Worm (Caenorhabditis elegans): ENCODE results near the gene F25G6.1.

F25G6.1 gene

ce11 chrV:8603272-8603671, 28.4 kb downstream of the F25G6.1 start, which contains the start of gene F41E6.5:
Gene F41E6.5 (plus strand): TSS chrV:8603480.
- no peak for TF ChIP-seq pros-1 (tag; optimal IDR thresholded peaks at IDR 0.05)
- peak; percentile 65 for TF ChIP-seq elt-2 (tag; optimal IDR thresholded peaks at IDR 0.05)

- TF ChIP-seq K02D7.2 (tag; optimal IDR thresholded peaks at IDR 0.05): no peak
- no peak for TF ChIP-seq unc-3 (GFP tag; conservative IDR thresholded peaks at IDR 0.05)
- peak; percentile 4 for TF ChIP-seq unc-3 (tag; optimal IDR thresholded peaks at IDR 0.05)
- peak; percentile 69 for TF ChIP-seq ceh-34 (tag; optimal IDR thresholded peaks at IDR 0.05)
- TF ChIP-seq ceh-22 (tag; optimal IDR thresholded peaks at IDR 0.05): no peak
- TF ChIP-seq unc-55 (GFP tag; optimal IDR thresholded peaks at IDR 0.05): peak; percentile 61
- no peak for TF ChIP-seq elt-4 (tag; optimal IDR thresholded peaks at IDR 0.05)
- no peak for TF ChIP-seq pros-1 (tag; optimal IDR thresholded peaks at IDR 0.05)
- peak; percentile 76 for TF ChIP-seq tbx-2 (tag; optimal IDR thresholded peaks at IDR 0.05)
- no peak for TF ChIP-seq zip-5 (tag; optimal IDR thresholded peaks at IDR 0.05)
- TF ChIP-seq hlh-13 (GFP tag; optimal IDR thresholded peaks at IDR 0.05): no peak
- no peak for TF ChIP-seq ttx-3 (tag; optimal IDR thresholded peaks at IDR 0.05)
- no peak for TF ChIP-seq eyg-1 (tag; optimal IDR thresholded peaks at IDR 0.05)
- peak; percentile 32 for TF ChIP-seq sdc-2 (tag; optimal IDR thresholded peaks at IDR 0.05)
- TF ChIP-seq elt-2 (tag; optimal IDR thresholded peaks at IDR 0.05): peak; percentile 80
- peak; percentile 72 for TF ChIP-seq ref-2 (tag; optimal IDR thresholded peaks at IDR 0.05)
- no peak for TF ChIP-seq pag-3 (tag; optimal IDR thresholded peaks at IDR 0.05; ENCODE audit: borderline replicate concordance)
- TF ChIP-seq ceh-2 (tag; optimal IDR thresholded peaks at IDR 0.05): peak; percentile 13
- TF ChIP-seq nhr-11 (tag; optimal IDR thresholded peaks at IDR 0.05): no peak
- peak; percentile 59 for TF ChIP-seq hlh-30 (tag; optimal IDR thresholded peaks at IDR 0.05; ENCODE audit: insufficient read depth)
- TF ChIP-seq ceh-24 (tag; optimal IDR thresholded peaks at IDR 0.05): no peak
- no peak for TF ChIP-seq lim-6 (tag; optimal IDR thresholded peaks at IDR 0.05)
- no peak for TF ChIP-seq nhr-232 (tag; optimal IDR thresholded peaks at IDR 0.05)
- peak; percentile 58 for TF ChIP-seq rnt-1 (tag; optimal IDR thresholded peaks at IDR 0.05)
- no peak for TF ChIP-seq hlh-8 (tag; optimal IDR thresholded peaks at IDR 0.05)
- peak; percentile 9 for TF ChIP-seq unc-86 (tag; optimal IDR thresholded peaks at IDR 0.05)
- TF ChIP-seq ceh-6 (GFP tag; optimal IDR thresholded peaks at IDR 0.05): no peak
- TF ChIP-seq ceh-18 (tag; optimal IDR thresholded peaks at IDR 0.05): peak; percentile 89
- TF ChIP-seq syd-9 (tag; optimal IDR thresholded peaks at IDR 0.05): no peak
- TF ChIP-seq pax-1 (tag; optimal IDR thresholded peaks at IDR 0.05): peak; percentile 9
- no peak for TF ChIP-seq fkh-10 (GFP tag; optimal IDR thresholded peaks at IDR 0.05)
- TF ChIP-seq pat-9 (tag; optimal IDR thresholded peaks at IDR 0.05): no peak
- peak; percentile 90 for TF ChIP-seq nfya-1 (tag; optimal IDR thresholded peaks at IDR 0.05)
- TF ChIP-seq K09A11.1 (tag; optimal IDR thresholded peaks at IDR 0.05; ENCODE audit: insufficient read depth): no peak
- TF ChIP-seq ceh-45 (GFP tag; IDR thresholded peaks at IDR 0.05): no peak
- peak; percentile 34 for TF ChIP-seq ets-4 (tag; optimal IDR thresholded peaks at IDR 0.05)
- peak; percentile 7 for TF ChIP-seq ztf-16 (tag; optimal IDR thresholded peaks at IDR 0.05)
- TF ChIP-seq dve-1 (tag; optimal IDR thresholded peaks at IDR 0.05): peak; percentile 48
- TF ChIP-seq hlh-15 (tag; optimal IDR thresholded peaks at IDR 0.05): no peak
- peak; percentile 88 for TF ChIP-seq unc-42 (tag; optimal IDR thresholded peaks at IDR 0.05)
- TF ChIP-seq ceh-19 (GFP tag; optimal IDR thresholded peaks at IDR 0.05): no peak
- TF ChIP-seq che-1 (tag; optimal IDR thresholded peaks at IDR 0.05): peak; percentile 3
- TF ChIP-seq pqm-1 (tag; optimal IDR thresholded peaks at IDR 0.05): peak; percentile 51
- TF ChIP-seq fkh-6 (tag; optimal IDR thresholded peaks at IDR 0.05): no peak
- no peak for TF ChIP-seq ceh-9 (tag; optimal IDR thresholded peaks at IDR 0.05)
- no peak for TF ChIP-seq F13H6.1 (tag; optimal IDR thresholded peaks at IDR 0.05)
- TF ChIP-seq hlh-6 (tag; optimal IDR thresholded peaks at IDR 0.05): no peak
- no peak for TF ChIP-seq ceh-30 (tag; optimal IDR thresholded peaks at IDR 0.05)
- TF ChIP-seq ceh-14 (tag; optimal IDR thresholded peaks at IDR 0.05): peak; percentile 82
Measured at ce11 chrV:8606099-8606696, 31.3 kb downstream of the F25G6.1 start, which contains the start of gene vps-60. Gene vps-60 (minus strand): TSS chrV:8606128.

Measured in whole organism, late embryonic.